Fruit fly (Drosophila melanogaster): ENCODE measurements around the gene CecA2.
A peak's percentile ranks its signal among the peaks of the same experiment; 100 is the strongest.

CecA2 gene

dm6 chr3R:30208766-30209484 is 3.0 kb upstream of the CecA2 start, which contains the start of gene RpS7 (continued):
- TF ChIP-seq sens-2 (GFP tag; IDR thresholded peaks at IDR 0.05) (peak; percentile 81), sc (optimal IDR thresholded peaks at IDR 0.05) (no peak), sc (GFP tag; optimal IDR thresholded peaks at IDR 0.05) (peak; percentile 59), trem (tag; optimal IDR thresholded peaks at IDR 0.05) (peak; percentile 34), CG8944 (GFP tag; optimal IDR thresholded peaks at IDR 0.05) (peak; percentile 18), pfk (GFP tag; optimal IDR thresholded peaks at IDR 0.05) (peak; percentile 71), dati (GFP tag; IDR thresholded peaks at IDR 0.05) (no peak), kni (GFP tag; optimal IDR thresholded peaks at IDR 0.05) (peak; percentile 82), Xrp1 (GFP tag; IDR thresholded peaks at IDR 0.05) (peak; percentile 29; the same call in 1 of the 2 replicates), unpg (GFP tag; optimal IDR thresholded peaks at IDR 0.05) (peak; percentile 71), CG17912 (GFP tag; optimal IDR thresholded peaks at IDR 0.05) (peak; percentile 84), tap (tag; optimal IDR thresholded peaks at IDR 0.05) (peak; percentile 62), maf-S (GFP tag; optimal IDR thresholded peaks at IDR 0.05) (no peak), CG10462 (GFP tag; optimal IDR thresholded peaks at IDR 0.05) (peak; percentile 15), CG12942 (GFP tag; optimal IDR thresholded peaks at IDR 0.05) (peak; percentile 2), Mrtf (GFP tag; IDR thresholded peaks at IDR 0.05) (no peak; the same call in 2 of the 3 replicates), CG5245 (GFP tag; optimal IDR thresholded peaks at IDR 0.05) (peak; percentile 35), fu2 (GFP tag; optimal IDR thresholded peaks at IDR 0.05) (peak; percentile 1), CG14441 (GFP tag; IDR thresholded peaks at IDR 0.05) (peak; percentile 57), ken (GFP tag; IDR thresholded peaks at IDR 0.05) (peak; percentile 71; the same call in 2 of the 3 replicates), fd102C (GFP tag; optimal IDR thresholded peaks at IDR 0.05) (peak; percentile 63), CG7786 (GFP tag; optimal IDR thresholded peaks at IDR 0.05) (no peak), Bteb2 (GFP tag; optimal IDR thresholded peaks at IDR 0.05) (peak; percentile 21), Scr (GFP tag; IDR thresholded peaks at IDR 0.05; ENCODE audit: partially characterized antibody) (peak; percentile 99), Rx (GFP tag; IDR thresholded peaks at IDR 0.05) (peak; percentile 77), org-1 (GFP tag; optimal IDR thresholded peaks at IDR 0.05) (peak; percentile 65), ham (GFP tag; IDR thresholded peaks at IDR 0.05) (peak; percentile 66; the same call in 1 of the 2 replicates), CG18619 (GFP tag; optimal IDR thresholded peaks at IDR 0.05) (peak; percentile 70), CG14710 (tag; optimal IDR thresholded peaks at IDR 0.05) (peak; percentile 82), pb (GFP tag; optimal IDR thresholded peaks at IDR 0.05) (peak; percentile 60), CG1832 (GFP tag; optimal IDR thresholded peaks at IDR 0.05) (no peak), Max (GFP tag; optimal IDR thresholded peaks at IDR 0.05) (peak; percentile 25), Kr (GFP tag; optimal IDR thresholded peaks at IDR 0.05) (peak; percentile 55), CG11723 (GFP tag; optimal IDR thresholded peaks at IDR 0.05) (peak; percentile 60), hbn (GFP tag; IDR thresholded peaks at IDR 0.05; ENCODE audit: partially characterized antibody) (peak; percentile 89), CG6683 (GFP tag; optimal IDR thresholded peaks at IDR 0.05) (peak; percentile 46), CG9876 (GFP tag; optimal IDR thresholded peaks at IDR 0.05) (peak; percentile 38), CG2120 (GFP tag; optimal IDR thresholded peaks at IDR 0.05) (peak; percentile 54), D (optimal IDR thresholded peaks at IDR 0.05) (no peak), D (GFP tag; optimal IDR thresholded peaks at IDR 0.05) (peak; percentile 46), HLH54F (GFP tag; optimal IDR thresholded peaks at IDR 0.05) (peak; percentile 5), CG7372 (GFP tag; IDR thresholded peaks at IDR 0.05) (peak; percentile 77), CG5180 (GFP tag; optimal IDR thresholded peaks at IDR 0.05) (peak; percentile 69), H2.0 (GFP tag; IDR thresholded peaks at IDR 0.05) (peak; percentile 78), CG1529 (GFP tag; optimal IDR thresholded peaks at IDR 0.05) (peak; percentile 58), Atf3 (GFP tag; optimal IDR thresholded peaks at IDR 0.05) (no peak), stc (GFP tag; IDR thresholded peaks at IDR 0.05) (peak; percentile 76), BEAF-32 (GFP tag; optimal IDR thresholded peaks at IDR 0.05) (peak; percentile 96), peb (GFP tag; IDR thresholded peaks at IDR 0.05) (peak; percentile 62; the same call in 1 of the 2 replicates), E2f2 (GFP tag; IDR thresholded peaks at IDR 0.05) (peak; percentile 44; the same call in 1 of the 2 replicates)

Measured in whole organism, embryonic.